Fruit fly (Drosophila melanogaster) whole organism, embryonic: ENCODE measurements around the gene CG9270.
A peak's percentile ranks its signal among the peaks of the same experiment; 100 is the strongest.

Experiments
- CG10209 ChIP-seq: fragments of 200-800 bp; sonication (Bioruptor generic); optimal IDR thresholded peaks from 3 replicates; lab custom pipeline; 2017; ENCODE audit warnings: missing biosample characterization, mild to moderate bottlenecking, missing genetic modification characterization, missing genetic modification reagents
- CG10267 ChIP-seq: fragments of 200-800 bp; sonication (Bioruptor generic); optimal IDR thresholded peaks from 2 replicates; lab custom pipeline; 2018; ENCODE audit warnings: missing biosample characterization, mild to moderate bottlenecking, missing genetic modification characterization, moderate library complexity
- CG12236 ChIP-seq: fragments of 200-800 bp; sonication (Bioruptor generic); optimal IDR thresholded peaks from 2 replicates; lab custom pipeline; 2016; ENCODE audit warnings: missing biosample characterization, missing genetic modification characterization
- CG13287 ChIP-seq: fragments of 200-800 bp; sonication (Bioruptor generic); IDR thresholded peaks from 2 replicates; pipeline ENCODE4 v1.3.6; 2022; ENCODE audit warnings: missing biosample characterization, missing genetic modification characterization; ENCODE audit not compliant: partially characterized antibody
- CG13296 ChIP-seq: fragments of 200-800 bp; sonication (Bioruptor generic); optimal IDR thresholded peaks from 3 replicates; lab custom pipeline; 2018; ENCODE audit warnings: missing biosample characterization, mild to moderate bottlenecking, missing genetic modification characterization
- CG14441 ChIP-seq: fragments of 200-800 bp; sonication (Bioruptor generic); IDR thresholded peaks from 2 replicates; pipeline ENCODE4 v1.3.6; 2022; ENCODE audit warnings: missing biosample characterization, missing genetic modification characterization
- CG17361 ChIP-seq: fragments of 200-800 bp; sonication (Bioruptor generic); IDR thresholded peaks from 3 replicates; pipeline ENCODE4 v1.3.6; 2022; ENCODE audit warnings: missing biosample characterization, missing genetic modification characterization
- CG17829 ChIP-seq: fragments of 200-800 bp; optimal IDR thresholded peaks from 2 replicates; lab custom pipeline; 2019; ENCODE audit warnings: missing biosample characterization, mild to moderate bottlenecking, missing genetic modification characterization, moderate library complexity
- CG2129 ChIP-seq: fragments of 200-800 bp; sonication (Bioruptor generic); IDR thresholded peaks from 2 replicates; pipeline ENCODE4 v1.3.6; 2022; ENCODE audit warnings: missing biosample characterization, missing genetic modification characterization; ENCODE audit not compliant: partially characterized antibody
- CG32772 ChIP-seq: fragments of 200-800 bp; sonication (Bioruptor generic); IDR thresholded peaks from 2 replicates; pipeline ENCODE4 v1.3.6; 2022; ENCODE audit warnings: missing biosample characterization, missing genetic modification characterization
- CG3281 ChIP-seq: fragments of 200-800 bp; sonication (Bioruptor generic); optimal IDR thresholded peaks from 3 replicates; lab custom pipeline; 2017; ENCODE audit warnings: missing biosample characterization, mild to moderate bottlenecking, missing genetic modification characterization
- CG3847 ChIP-seq: fragments of 200-800 bp; sonication (Bioruptor generic); IDR thresholded peaks from 2 replicates; pipeline ENCODE4 v1.3.6; 2022; ENCODE audit warnings: missing biosample characterization, missing genetic modification characterization
- CG7271 ChIP-seq: fragments of 200-800 bp; sonication (Bioruptor generic); optimal IDR thresholded peaks from 2 replicates; lab custom pipeline; 2018; ENCODE audit warnings: missing biosample characterization, mild to moderate bottlenecking, missing genetic modification characterization, moderate library complexity
- CG8281 ChIP-seq: fragments of 200-800 bp; sonication (Bioruptor generic); optimal IDR thresholded peaks from 2 replicates; lab custom pipeline; 2018; ENCODE audit warnings: missing biosample characterization, mild to moderate bottlenecking, missing genetic modification characterization, moderate library complexity
- CG8359 ChIP-seq: fragments of 200-800 bp; sonication (Bioruptor generic); optimal IDR thresholded peaks from 2 replicates; lab custom pipeline; 2017; ENCODE audit warnings: missing biosample characterization, mild to moderate bottlenecking, missing genetic modification characterization, borderline replicate concordance
- CG9797 ChIP-seq: fragments of 200-800 bp; sonication (Bioruptor generic); optimal IDR thresholded peaks from 3 replicates; lab custom pipeline; 2018; ENCODE audit warnings: missing biosample characterization, mild to moderate bottlenecking, missing genetic modification characterization
- CG9932 ChIP-seq: fragments of 200-800 bp; sonication (Bioruptor generic); IDR thresholded peaks from 2 replicates; pipeline ENCODE4 v1.3.6; 2022; ENCODE audit warnings: missing biosample characterization, missing genetic modification characterization
- Dek ChIP-seq: fragments of 200-800 bp; sonication (Bioruptor generic); optimal IDR thresholded peaks from 3 replicates; lab custom pipeline; 2019; ENCODE audit warnings: missing biosample characterization, mild to moderate bottlenecking, missing genetic modification characterization, moderate library complexity
- Dfd ChIP-seq, 2 experiments: fragments of >200 bp; optimal IDR thresholded peaks; 2 replicates each; lab custom pipeline; 2017; ENCODE audit warnings: missing biosample characterization in 2 of 2, missing genetic modification characterization in 2 of 2
- Dip2 ChIP-seq: fragments of 200-800 bp; sonication (Bioruptor generic); IDR thresholded peaks from 2 replicates; pipeline ENCODE4 v1.3.6; 2022; ENCODE audit warnings: missing biosample characterization, missing genetic modification characterization
- Elba2 ChIP-seq: fragments of 200-800 bp; sonication (Bioruptor generic); optimal IDR thresholded peaks from 3 replicates; lab custom pipeline; 2016; ENCODE audit warnings: missing biosample characterization, missing genetic modification characterization
- Fer1 ChIP-seq: fragments of 200-800 bp; sonication (Bioruptor generic); optimal IDR thresholded peaks from 2 replicates; lab custom pipeline; 2017; ENCODE audit warnings: missing biosample characterization, mild to moderate bottlenecking, missing genetic modification characterization
- HHEX ChIP-seq: fragments of 200-800 bp; sonication (Bioruptor generic); optimal IDR thresholded peaks from 3 replicates; lab custom pipeline; 2017; ENCODE audit warnings: missing biosample characterization, mild to moderate bottlenecking, missing genetic modification characterization, missing genetic modification reagents
- HLH54F ChIP-seq: fragments of 200-800 bp; sonication (Bioruptor generic); optimal IDR thresholded peaks from 3 replicates; lab custom pipeline; 2016; ENCODE audit warnings: missing biosample characterization, missing genetic modification characterization
- Hand ChIP-seq: fragments of 200-800 bp; sonication (Bioruptor generic); optimal IDR thresholded peaks from 2 replicates; lab custom pipeline; 2017; ENCODE audit warnings: mild to moderate bottlenecking, missing biosample characterization, missing genetic modification reagents, missing genetic modification characterization
- Jarid2 ChIP-seq: fragments of 200-800 bp; sonication (Bioruptor generic); optimal IDR thresholded peaks from 3 replicates; lab custom pipeline; 2017; ENCODE audit warnings: mild to moderate bottlenecking, missing biosample characterization, missing genetic modification reagents, missing genetic modification characterization
- Oli ChIP-seq: fragments of 200-800 bp; sonication (Bioruptor generic); optimal IDR thresholded peaks from 2 replicates; lab custom pipeline; 2018; ENCODE audit warnings: missing biosample characterization, mild to moderate bottlenecking, missing genetic modification characterization, moderate library complexity
- Ssrp ChIP-seq: fragments of 200-800 bp; sonication (Bioruptor generic); optimal IDR thresholded peaks from 2 replicates; lab custom pipeline; 2018; ENCODE audit warnings: missing biosample characterization, mild to moderate bottlenecking, missing genetic modification characterization, moderate library complexity
- TFAM ChIP-seq: fragments of 200-800 bp; sonication (Bioruptor generic); optimal IDR thresholded peaks from 2 replicates; lab custom pipeline; 2017; ENCODE audit warnings: missing biosample characterization, missing genetic modification characterization, inconsistent platforms
- Taf1 ChIP-seq: fragments of 200-800 bp; sonication (Bioruptor generic); IDR thresholded peaks from 2 replicates; pipeline ENCODE4 v1.3.6; 2022; ENCODE audit warnings: missing biosample characterization, missing genetic modification characterization
- da ChIP-seq: fragments of 200-800 bp; sonication (Bioruptor generic); optimal IDR thresholded peaks from 2 replicates; lab custom pipeline; 2016; ENCODE audit warnings: missing biosample characterization, missing genetic modification characterization
- dati ChIP-seq: fragments of 200-800 bp; sonication (Bioruptor generic); IDR thresholded peaks from 2 replicates; pipeline ENCODE4 v1.3.6; 2022; ENCODE audit warnings: missing biosample characterization, missing genetic modification characterization
- ewg ChIP-seq: fragments of 200-800 bp; sonication (Bioruptor generic); optimal IDR thresholded peaks from 3 replicates; lab custom pipeline; 2017; ENCODE audit warnings: mild to moderate bottlenecking, missing biosample characterization, missing genetic modification reagents, missing genetic modification characterization
- ftz-f1 ChIP-seq: fragments of 200-800 bp; sonication (Bioruptor generic); optimal IDR thresholded peaks from 2 replicates; lab custom pipeline; 2016; ENCODE audit warnings: missing biosample characterization, missing genetic modification characterization
- gfzf ChIP-seq: fragments of 200-800 bp; sonication (Bioruptor generic); optimal IDR thresholded peaks from 2 replicates; lab custom pipeline; 2016; ENCODE audit warnings: missing biosample characterization, mild to moderate bottlenecking, missing genetic modification characterization, moderate library complexity
- gro ChIP-seq: fragments of 200-800 bp; sonication (Bioruptor generic); optimal IDR thresholded peaks from 2 replicates; lab custom pipeline; 2016; ENCODE audit warnings: missing biosample characterization, missing genetic modification characterization
- hbn ChIP-seq: fragments of 200-800 bp; sonication (Bioruptor generic); IDR thresholded peaks from 2 replicates; pipeline ENCODE4 v1.3.6; 2022; ENCODE audit warnings: missing biosample characterization, missing genetic modification characterization; ENCODE audit not compliant: partially characterized antibody
- her ChIP-seq: fragments of 200-800 bp; sonication (Bioruptor generic); optimal IDR thresholded peaks from 2 replicates; lab custom pipeline; 2016; ENCODE audit warnings: missing biosample characterization, missing genetic modification characterization
- lola ChIP-seq, 3 experiments: fragments of >200 bp in 2 of 3; fragments of 200-800 bp in 1 of 3; sonication (Bioruptor generic) in 1 of 3; optimal IDR thresholded peaks; 2 replicates each; lab custom pipeline; 2017 to 2019; ENCODE audit warnings: missing biosample characterization in 3 of 3, missing genetic modification characterization in 3 of 3, mild to moderate bottlenecking in 1 of 3, moderate library complexity in 1 of 3
- nau ChIP-seq: fragments of 200-800 bp; sonication (Bioruptor generic); optimal IDR thresholded peaks from 3 replicates; lab custom pipeline; 2017; ENCODE audit warnings: missing biosample characterization, mild to moderate bottlenecking, missing genetic modification characterization, missing genetic modification reagents
- ro ChIP-seq: fragments of 200-800 bp; sonication (Bioruptor generic); IDR thresholded peaks from 2 replicates; pipeline ENCODE4 v1.3.6; 2022; ENCODE audit warnings: missing biosample characterization, missing genetic modification characterization
- seq ChIP-seq: fragments of 200-800 bp; sonication (Bioruptor generic); IDR thresholded peaks from 2 replicates; pipeline ENCODE4 v1.3.6; 2022; ENCODE audit warnings: missing biosample characterization, missing genetic modification characterization
- sqz ChIP-seq: fragments of 200-800 bp; sonication (Bioruptor generic); optimal IDR thresholded peaks from 3 replicates; lab custom pipeline; 2018; ENCODE audit warnings: missing biosample characterization, mild to moderate bottlenecking, missing genetic modification characterization
- sr ChIP-seq: fragments of 200-800 bp; sonication (Bioruptor generic); IDR thresholded peaks from 3 replicates; pipeline ENCODE4 v1.3.6; 2022; ENCODE audit warnings: missing biosample characterization, missing genetic modification characterization
- unc-4 ChIP-seq: fragments of 200-800 bp; sonication (Bioruptor generic); IDR thresholded peaks from 2 replicates; pipeline ENCODE4 v1.3.6; 2022; ENCODE audit warnings: missing biosample characterization, missing genetic modification characterization; ENCODE audit not compliant: partially characterized antibody
- wdn ChIP-seq: fragments of 200-800 bp; sonication (Bioruptor generic); IDR thresholded peaks from 2 replicates; pipeline ENCODE4 v1.3.6; 2022; ENCODE audit warnings: missing biosample characterization, missing genetic modification characterization
- zen ChIP-seq: fragments of 200-800 bp; sonication (Bioruptor generic); optimal IDR thresholded peaks from 3 replicates; lab custom pipeline; 2018; ENCODE audit warnings: missing biosample characterization, mild to moderate bottlenecking, missing genetic modification characterization, moderate library complexity

CG9270 gene

DNA sequence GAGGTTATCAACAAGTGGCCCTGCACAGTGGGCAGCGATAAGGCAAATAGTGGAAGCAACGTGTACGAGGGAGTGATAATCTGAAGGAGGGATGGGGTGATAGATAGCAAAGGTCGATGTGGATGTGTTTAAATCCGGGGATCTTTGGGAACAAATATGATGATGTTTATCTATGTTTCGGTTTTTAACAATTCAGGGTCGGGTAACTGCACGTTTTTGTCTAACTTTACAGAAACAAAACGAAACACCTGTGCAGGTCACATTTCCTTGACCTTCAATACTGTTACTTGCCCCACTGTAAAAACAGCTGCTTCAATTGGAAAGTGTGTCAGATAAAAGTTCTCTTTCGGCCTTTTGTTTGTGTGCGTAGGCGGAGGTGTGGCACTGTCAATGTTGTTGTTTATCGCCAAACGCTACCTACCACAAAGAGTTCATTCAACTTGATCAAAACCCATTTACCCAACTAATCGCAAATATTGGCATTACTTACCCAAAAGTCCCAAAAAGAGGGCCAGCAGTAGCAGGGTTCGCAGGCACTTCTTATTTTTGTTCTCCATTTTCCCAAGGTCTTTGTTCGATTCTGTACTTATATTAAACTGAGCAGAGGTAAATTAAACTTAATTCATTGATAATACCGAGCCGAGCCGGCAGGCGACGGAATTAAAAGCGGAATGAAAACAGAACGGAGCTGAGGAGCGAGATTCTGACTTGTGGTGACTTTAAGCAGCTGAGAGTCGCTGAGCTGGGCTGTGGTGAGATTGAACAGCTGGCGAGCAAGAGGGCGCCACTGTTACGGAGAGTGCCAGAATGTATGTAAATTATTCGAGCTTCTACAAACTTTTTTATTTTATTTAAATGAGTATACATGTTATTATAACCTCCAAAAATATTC is 11.5 kb downstream of the CG9270 start, which contains the start of gene Mtp (continued):
- peak; percentile 44 for TF ChIP-seq CG14441 (GFP tag; lab: Robert Waterston, UW)
- TF ChIP-seq CG3281, result peak; percentile 53
- TF ChIP-seq unc-4, result no peak
- TF ChIP-seq HHEX (GFP tag; lab: Kevin White, UChicago), result peak; percentile 67
- peak; percentile 54 for TF ChIP-seq CG10267 (tag; lab: Kevin White, UChicago)
- TF ChIP-seq dati, result no peak
- no peak for TF ChIP-seq Dfd (GFP tag; optimal IDR thresholded peaks at IDR 0.05; lab: Kevin White, UChicago)
- TF ChIP-seq her (GFP tag; lab: Kevin White, UChicago), result peak; percentile 77
- peak; percentile 60 for TF ChIP-seq ewg (GFP tag; lab: Kevin White, UChicago)
- TF ChIP-seq TFAM (GFP tag; lab: Kevin White, UChicago), result no peak
- TF ChIP-seq Hand, result peak; percentile 64
- TF ChIP-seq Dip2 (GFP tag; lab: Robert Waterston, UW), result no peak
- TF ChIP-seq Oli, result peak; percentile 78
- peak; percentile 35; the same call in 1 of the 2 replicates for TF ChIP-seq CG13287 (GFP tag; lab: Robert Waterston, UW)
- peak; percentile 43; the same call in 1 of the 2 replicates for TF ChIP-seq Taf1 (GFP tag; lab: Robert Waterston, UW)
- TF ChIP-seq CG17829, result peak; percentile 67
- TF ChIP-seq Ssrp (tag; lab: Kevin White, UChicago), result peak; percentile 73
- no peak for TF ChIP-seq Elba2 (GFP tag; lab: Kevin White, UChicago)
- no peak for TF ChIP-seq zen
- peak; percentile 45; the same call in 1 of the 2 replicates for TF ChIP-seq wdn (GFP tag; lab: Robert Waterston, UW)
- TF ChIP-seq da (GFP tag; lab: Kevin White, UChicago), result peak; percentile 31
- peak; percentile 79 for TF ChIP-seq HLH54F (GFP tag; lab: Kevin White, UChicago)
- peak; percentile 51; the same call in 1 of the 2 replicates for TF ChIP-seq CG32772 (GFP tag; lab: Robert Waterston, UW)
- TF ChIP-seq CG9932, result peak; percentile 51
- TF ChIP-seq Fer1 (GFP tag; lab: Kevin White, UChicago), result peak; percentile 57
- peak; percentile 7 for TF ChIP-seq sqz (GFP tag; lab: Kevin White, UChicago)
- TF ChIP-seq ro (GFP tag; lab: Robert Waterston, UW), result peak; percentile 40; the same call in 1 of the 2 replicates
- no peak for TF ChIP-seq CG7271
- TF ChIP-seq lola (GFP tag; optimal IDR thresholded peaks at IDR 0.05; lab: Kevin White, UChicago), result peak in 1 of 3 experiments; percentile 79
- TF ChIP-seq hbn, result no peak
- TF ChIP-seq gro (GFP tag; lab: Kevin White, UChicago), result peak; percentile 70
- no peak for TF ChIP-seq CG9797
- TF ChIP-seq CG17361 (GFP tag; lab: Robert Waterston, UW), result peak; percentile 74; the same call in 2 of the 3 replicates
- no peak for TF ChIP-seq CG8359 (GFP tag; lab: Kevin White, UChicago)
- peak; percentile 27 for TF ChIP-seq CG13296 (GFP tag; lab: Kevin White, UChicago)
- no peak for TF ChIP-seq gfzf (GFP tag; lab: Kevin White, UChicago)
- peak; percentile 78 for TF ChIP-seq seq (GFP tag; lab: Robert Waterston, UW)
- TF ChIP-seq CG10209 (GFP tag; lab: Kevin White, UChicago), result peak; percentile 80
- peak; percentile 58 for TF ChIP-seq CG3847 (GFP tag; lab: Robert Waterston, UW)
- no peak for TF ChIP-seq CG2129
- peak; percentile 22 for TF ChIP-seq CG8281
- TF ChIP-seq CG12236 (GFP tag; lab: Kevin White, UChicago), result peak; percentile 67
- peak; percentile 28 for TF ChIP-seq nau (GFP tag; lab: Kevin White, UChicago)
- no peak for TF ChIP-seq Jarid2 (GFP tag; lab: Kevin White, UChicago)
- peak; percentile 42 for TF ChIP-seq Dek (tag; lab: Kevin White, UChicago)
- no peak; the same call in 2 of the 3 replicates for TF ChIP-seq sr (GFP tag; lab: Robert Waterston, UW)
- peak; percentile 51 for TF ChIP-seq ftz-f1 (GFP tag; lab: Kevin White, UChicago)
